Worm (Caenorhabditis elegans): ENCODE results near the gene pqn-63.

DNA sequence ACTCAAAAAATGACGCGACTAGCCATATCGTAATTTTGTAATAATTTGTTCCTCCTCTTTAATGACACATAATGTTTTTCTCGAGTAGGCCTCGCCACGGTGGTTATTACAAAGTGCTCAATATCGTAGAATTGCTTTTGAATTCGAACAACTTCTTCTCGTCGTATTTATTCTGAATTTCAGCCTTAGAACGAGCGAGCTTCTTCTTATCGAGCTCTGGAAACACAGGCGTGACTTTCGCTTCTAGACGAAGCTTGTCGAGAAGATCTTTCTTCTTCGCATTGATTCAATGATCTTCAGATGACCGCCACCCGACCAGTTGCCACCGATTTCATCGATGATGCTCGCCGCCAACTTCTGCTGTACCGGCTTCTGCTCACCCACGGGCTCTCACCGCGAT, 35.5 kb downstream of the pqn-63 start, which contains the start of gene T06E4.21:
- TF ChIP-seq cog-1 (tag; optimal IDR thresholded peaks at IDR 0.05) (no peak), klf-2 (GFP tag; conservative IDR thresholded peaks at IDR 0.05) (no peak)

Measured in whole organism, midembryonic.